Fruit fly (Drosophila melanogaster): ENCODE data around the gene RhoGAP15B.

Gene RhoGAP15B

DNA sequence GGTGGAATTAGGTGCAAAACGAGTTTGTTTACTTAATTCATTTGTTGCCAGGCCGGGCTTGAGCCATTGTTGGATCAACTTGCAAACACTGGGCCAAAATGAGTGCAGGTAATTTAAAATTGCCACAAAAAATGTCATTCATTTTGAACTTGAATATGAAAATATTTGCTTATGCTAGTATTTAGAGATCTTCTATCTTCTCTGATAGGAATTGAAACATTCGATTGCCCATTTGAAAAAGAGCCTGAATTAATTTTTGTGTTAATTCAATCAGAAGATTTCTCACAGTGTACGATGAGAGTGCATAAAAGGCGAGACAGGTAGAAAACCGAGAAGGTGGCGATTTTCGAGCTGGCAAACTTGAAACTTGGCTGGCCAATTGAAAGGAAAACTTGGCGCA lies 23.4 kb downstream of the RhoGAP15B start (continued):
- peak; percentile 42; the same call in 1 of the 2 replicates for TF ChIP-seq Rfx (GFP tag; IDR thresholded peaks at IDR 0.05)
- peak; percentile 14 for TF ChIP-seq phol (tag; optimal IDR thresholded peaks at IDR 0.05)
- TF ChIP-seq hb (GFP tag; IDR thresholded peaks at IDR 0.05; ENCODE audit: partially characterized antibody), result no peak
- TF ChIP-seq CG14014 (GFP tag; IDR thresholded peaks at IDR 0.05), result 0 out of 2 replicates have a peak, but pooled peaks have one; percentile 6
- TF ChIP-seq CG11504 (tag; optimal IDR thresholded peaks at IDR 0.05), result no peak
- TF ChIP-seq Xrp1 (GFP tag; IDR thresholded peaks at IDR 0.05), result 0 out of 2 replicates have a peak, but pooled peaks have one; percentile 14
- TF ChIP-seq sob (GFP tag; IDR thresholded peaks at IDR 0.05), result 0 out of 2 replicates have a peak, but pooled peaks have one; percentile 13
- peak; percentile 25; the same call in 1 of the 2 replicates for TF ChIP-seq ara (GFP tag; IDR thresholded peaks at IDR 0.05)
- TF ChIP-seq CG9727 (GFP tag; optimal IDR thresholded peaks at IDR 0.05), result peak; percentile 22
- TF ChIP-seq oc (tag; optimal IDR thresholded peaks at IDR 0.05), result no peak
- peak; percentile 79 for TF ChIP-seq Med (GFP tag)
- TF ChIP-seq CG10654 (GFP tag; optimal IDR thresholded peaks at IDR 0.05), result no peak
- TF ChIP-seq CG5245 (GFP tag; optimal IDR thresholded peaks at IDR 0.05), result no peak
- peak; percentile 3 for TF ChIP-seq az2 (GFP tag; optimal IDR thresholded peaks at IDR 0.05)
- TF ChIP-seq Drgx (GFP tag; IDR thresholded peaks at IDR 0.05), result peak; percentile 82
- no peak for TF ChIP-seq mam (GFP tag; optimal IDR thresholded peaks at IDR 0.05)
- peak; percentile 29 for TF ChIP-seq Oli (tag; optimal IDR thresholded peaks at IDR 0.05)
- TF ChIP-seq Opbp (GFP tag; IDR thresholded peaks at IDR 0.05; ENCODE audit: partially characterized antibody), result no peak
- no peak for TF ChIP-seq CG9609 (GFP tag; optimal IDR thresholded peaks at IDR 0.05)
- TF ChIP-seq CG30403 (GFP tag; optimal IDR thresholded peaks at IDR 0.05), result peak; percentile 19
- TF ChIP-seq hkb (optimal IDR thresholded peaks at IDR 0.05), result no peak
- 0 out of 2 replicates have a peak, but pooled peaks have one; percentile 24 for TF ChIP-seq hkb (GFP tag; IDR thresholded peaks at IDR 0.05)
- TF ChIP-seq Camta (GFP tag; optimal IDR thresholded peaks at IDR 0.05), result peak; percentile 10
- TF ChIP-seq zf30C (GFP tag; optimal IDR thresholded peaks at IDR 0.05), result peak; percentile 55
- no peak for TF ChIP-seq GATAe (GFP tag; conservative IDR thresholded peaks at IDR 0.05)
- TF ChIP-seq NfI (GFP tag; optimal IDR thresholded peaks at IDR 0.05), result peak; percentile 2
- TF ChIP-seq CG32767 (GFP tag; IDR thresholded peaks at IDR 0.05), result no peak
- no peak for TF ChIP-seq Poxn (GFP tag; IDR thresholded peaks at IDR 0.05)
- peak; percentile 40; the same call in 1 of the 2 replicates for TF ChIP-seq CG32532 (GFP tag; IDR thresholded peaks at IDR 0.05)
- TF ChIP-seq CG12155 (GFP tag; optimal IDR thresholded peaks at IDR 0.05), result no peak
- TF ChIP-seq Eip74EF (GFP tag; optimal IDR thresholded peaks at IDR 0.05), result no peak
- TF ChIP-seq nom (GFP tag; optimal IDR thresholded peaks at IDR 0.05), result no peak
- TF ChIP-seq E2f2 (GFP tag; IDR thresholded peaks at IDR 0.05), result no peak
- TF ChIP-seq vvl (GFP tag; IDR thresholded peaks at IDR 0.05), result no peak
- peak; percentile 42; the same call in 1 of the 3 replicates for TF ChIP-seq dysf (GFP tag; IDR thresholded peaks at IDR 0.05)
- peak; percentile 3 for TF ChIP-seq Xbp1 (GFP tag; optimal IDR thresholded peaks at IDR 0.05)

DNA sequence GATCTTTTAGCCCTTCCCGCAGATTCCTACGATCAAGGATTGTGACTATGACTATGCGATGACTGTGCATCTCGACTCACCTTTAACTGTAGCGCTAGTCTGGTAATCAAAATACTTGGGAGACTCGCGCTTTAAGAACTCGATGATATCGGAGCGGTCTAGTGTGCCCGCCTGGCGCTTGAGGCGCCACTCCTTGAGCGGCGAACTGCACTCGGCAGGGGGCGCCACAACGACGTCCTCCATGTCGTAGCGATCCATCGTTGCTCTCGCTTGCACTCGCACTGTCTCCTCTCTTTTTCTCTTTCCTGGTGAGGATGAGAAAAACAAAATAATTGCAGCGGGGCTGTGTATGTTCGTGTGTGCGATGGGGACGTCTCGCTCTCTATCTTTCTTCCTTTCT lies 24.3 kb downstream of the RhoGAP15B start:
- TF ChIP-seq pita (GFP tag; optimal IDR thresholded peaks at IDR 0.05) (no peak), CG16815 (GFP tag; optimal IDR thresholded peaks at IDR 0.05) (peak; percentile 57), Hmr (GFP tag; optimal IDR thresholded peaks at IDR 0.05) (no peak), Med (GFP tag) (peak; percentile 87), CG6689 (GFP tag; IDR thresholded peaks at IDR 0.05) (no peak), grn (GFP tag; optimal IDR thresholded peaks at IDR 0.05) (no peak), YL-1 (GFP tag; optimal IDR thresholded peaks at IDR 0.05) (peak; percentile 30), CG13123 (GFP tag; optimal IDR thresholded peaks at IDR 0.05) (no peak), croc (GFP tag; conservative IDR thresholded peaks at IDR 0.05) (peak; percentile 48; the same call in 1 of the 3 replicates), tap (tag; optimal IDR thresholded peaks at IDR 0.05) (no peak), slbo (GFP tag; IDR thresholded peaks at IDR 0.05) (no peak), CG9797 (GFP tag; optimal IDR thresholded peaks at IDR 0.05) (peak; percentile 9), HLH3B (GFP tag; IDR thresholded peaks at IDR 0.05) (no peak), chif (GFP tag; optimal IDR thresholded peaks at IDR 0.05) (peak in 1 of 2 experiments; percentile 57), Hey (tag; optimal IDR thresholded peaks at IDR 0.05) (no peak), pan (optimal IDR thresholded peaks at IDR 0.05) (no peak), pan (GFP tag; optimal IDR thresholded peaks at IDR 0.05 in 1 of 2, IDR thresholded peaks at IDR 0.05 in 1 of 2) (peak in 1 of 2 experiments; percentile 51), CG12659 (GFP tag; optimal IDR thresholded peaks at IDR 0.05) (peak; percentile 6)

Measured in whole organism, embryonic.